Fruit fly (Drosophila melanogaster) whole organism, larva: ENCODE measurements around the gene idc.

Experiments used
- noc ChIP-seq: fragments of 200-800 bp; sonication (Bioruptor generic); optimal IDR thresholded peaks from 3 replicates; lab custom pipeline; 2019; ENCODE audit warnings: missing biosample characterization, mild to moderate bottlenecking, missing genetic modification characterization, moderate library complexity

idc gene

dm6 chr3R:20031043-20031763, 420 bp upstream of the idc start, which contains the start of gene trem:
trem (minus strand) TSS chr3R:20031309.
- peak; percentile 75 for TF ChIP-seq noc (tag; lab: Kevin White, UChicago)

dm6 chr3R:20035887-20036286, 4.3 kb downstream of the idc start, which contains the start of gene Regnase-1:
Regnase-1 (minus strand) TSS chr3R:20036056.
- peak; percentile 68 for TF ChIP-seq noc (tag; lab: Kevin White, UChicago)

dm6 chr3R:20042457-20042856, 10.8 kb downstream of the idc start, which contains the start of the genes CG33934 and Indy-2:
CG33934 (plus strand) TSS chr3R:20042757.
Indy-2 (plus strand) TSS chr3R:20042757.
- no peak for TF ChIP-seq noc (tag; lab: Kevin White, UChicago)

dm6 chr3R:20055809-20056208, 24.2 kb downstream of the idc start, which contains the start of gene CG17193:
CG17193 (minus strand) TSS chr3R:20056097.
- TF ChIP-seq noc (tag; lab: Kevin White, UChicago) = no peak

dm6 chr3R:20057501-20057900, 25.9 kb downstream of the idc start, which contains the start of gene mdlc:
mdlc (plus strand) TSS chr3R:20057748.
- TF ChIP-seq noc (tag; lab: Kevin White, UChicago) = no peak

dm6 chr3R:20058960-20059359, 27.3 kb downstream of the idc start:
- TF ChIP-seq noc (tag; lab: Kevin White, UChicago) = no peak

dm6 chr3R:20059650-20060049, 28.0 kb downstream of the idc start, which contains the start of gene CG4390:
CG4390 (minus strand) TSS chr3R:20059750.
- no peak for TF ChIP-seq noc (tag; lab: Kevin White, UChicago)

- no peak for TF ChIP-seq noc (tag; lab: Kevin White, UChicago)
Observed at dm6 chr3R:20066435-20066834, 34.8 kb downstream of the idc start.

- TF ChIP-seq noc (tag; lab: Kevin White, UChicago) = no peak
Observed at dm6 chr3R:20080205-20080604, 48.6 kb downstream of the idc start.

- no peak for TF ChIP-seq noc (tag; lab: Kevin White, UChicago)
Observed at dm6 chr3R:20082350-20082749, 50.7 kb downstream of the idc start, which contains the start of gene Rh3. Rh3 (minus strand) TSS chr3R:20082450.
